Fruit fly (Drosophila melanogaster) S2 (cell line): ENCODE measurements around the gene Trmt61.

Experiments
- CG8478 ChIP-seq: fragments of >200 bp; optimal IDR thresholded peaks from 2 replicates; lab custom pipeline; 2018
- CTCF ChIP-seq, 2 experiments: fragments of >200 bp; optimal IDR thresholded peaks; 2 replicates each; lab custom pipeline; 2018

Gene Trmt61

DNA sequence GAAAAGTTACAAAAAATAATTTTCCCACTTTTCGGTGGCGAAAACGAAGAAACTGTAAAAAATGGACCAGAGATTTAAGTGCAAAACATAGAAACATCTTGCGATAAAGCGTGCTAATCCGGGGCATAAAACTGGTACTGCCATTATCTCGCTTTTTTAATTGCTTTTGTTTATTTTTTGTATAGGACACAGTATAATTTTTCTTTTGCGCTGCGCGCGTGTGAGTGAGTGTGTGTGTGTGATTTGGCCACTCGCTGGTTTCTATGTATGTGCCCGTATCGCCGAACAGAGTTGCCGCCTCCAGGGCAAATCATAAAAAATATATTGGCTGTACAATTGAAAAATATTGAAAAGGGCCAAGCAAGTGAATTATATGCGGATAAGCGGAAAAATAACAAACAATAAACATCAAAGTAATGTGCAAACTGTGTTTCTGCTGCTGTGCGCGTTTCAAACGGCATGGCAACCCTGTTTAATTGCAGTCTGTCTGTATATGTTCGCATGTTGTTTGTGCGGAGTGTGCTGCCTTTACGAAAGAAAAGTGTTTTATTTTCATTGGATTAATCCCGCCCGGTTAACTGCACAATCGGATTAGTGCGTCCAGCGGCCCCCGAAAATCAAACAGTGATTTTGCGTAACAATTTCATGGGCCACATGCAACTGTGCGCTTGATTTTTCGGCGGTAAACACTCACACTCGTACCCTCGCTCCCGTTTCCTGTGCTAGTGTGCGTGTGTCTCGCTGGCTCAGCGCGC lies 17.0 kb upstream of the Trmt61 start:
- TF ChIP-seq CTCF (optimal IDR thresholded peaks at IDR 0.05; lab: Kevin White, UChicago): no peak
- TF ChIP-seq CG8478 (lab: Kevin White, UChicago): no peak

DNA sequence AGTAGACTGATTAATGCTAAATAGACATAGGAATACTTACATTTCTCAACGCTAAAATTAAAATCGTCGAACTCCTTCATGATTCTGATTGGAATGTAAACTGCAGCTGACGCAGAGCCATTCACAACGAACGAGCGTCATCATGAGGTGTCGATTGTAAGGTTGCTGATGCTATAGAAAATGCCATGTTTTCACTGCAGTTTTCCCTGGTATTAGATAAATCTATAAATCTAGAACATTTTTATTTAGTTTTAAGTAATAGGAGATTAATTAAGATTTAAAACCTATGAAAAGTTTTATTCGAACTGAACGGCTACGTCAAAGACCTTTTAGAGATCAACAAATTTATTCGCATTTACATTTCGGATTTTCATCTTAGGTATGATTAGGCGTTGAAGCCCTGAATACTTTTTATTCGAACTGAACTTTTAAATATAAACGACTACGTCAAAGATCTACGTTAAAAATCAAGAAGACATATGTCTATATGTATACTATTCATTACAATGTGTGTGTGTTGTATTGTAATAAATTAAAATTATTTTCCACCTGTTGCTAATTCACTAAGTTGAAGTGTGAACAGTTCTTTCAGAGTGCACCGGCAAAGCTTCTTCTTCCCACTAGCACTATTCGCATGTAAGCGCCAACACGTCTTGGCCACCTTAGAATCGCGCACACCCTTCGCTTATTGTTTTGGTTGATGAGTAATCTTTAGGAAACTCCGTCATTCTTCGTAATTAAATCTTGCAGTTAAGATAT lies 7.0 kb upstream of the Trmt61 start, which contains the start of the genes Exo84 and Vps2:
Gene Exo84, minus strand, starts transcription at position 108 of the 759 bp plus-strand sequence.
Gene Vps2, plus strand, starts transcription at position 672 of the 759 bp plus-strand sequence.
- no peak for TF ChIP-seq CG8478 (lab: Kevin White, UChicago)
- no peak for TF ChIP-seq CTCF (optimal IDR thresholded peaks at IDR 0.05; lab: Kevin White, UChicago)

DNA sequence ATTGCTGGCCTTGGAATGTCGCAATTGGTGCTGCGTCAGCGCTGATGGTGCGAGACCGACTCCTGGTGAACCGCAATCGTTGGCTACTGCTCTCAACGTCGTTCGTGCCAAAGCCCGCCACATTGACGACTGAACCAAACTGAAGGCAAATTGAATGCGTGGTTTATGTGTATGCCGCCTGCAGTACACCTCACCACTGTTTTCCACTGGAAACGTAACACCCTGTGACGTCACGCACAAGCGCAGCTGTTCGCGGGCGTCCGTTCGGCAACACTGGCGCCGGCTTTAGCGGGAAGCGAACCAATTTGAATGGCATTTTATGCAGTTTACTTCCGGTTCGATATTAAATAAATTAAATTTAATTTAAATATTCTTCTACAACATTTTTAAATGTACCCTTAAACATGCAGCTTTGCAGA lies 4.1 kb upstream of the Trmt61 start, which contains the start of gene Cmpk:
Gene Cmpk, minus strand, starts transcription at position 225 of the 419 bp plus-strand sequence.
- no peak for TF ChIP-seq CG8478 (lab: Kevin White, UChicago)

DNA sequence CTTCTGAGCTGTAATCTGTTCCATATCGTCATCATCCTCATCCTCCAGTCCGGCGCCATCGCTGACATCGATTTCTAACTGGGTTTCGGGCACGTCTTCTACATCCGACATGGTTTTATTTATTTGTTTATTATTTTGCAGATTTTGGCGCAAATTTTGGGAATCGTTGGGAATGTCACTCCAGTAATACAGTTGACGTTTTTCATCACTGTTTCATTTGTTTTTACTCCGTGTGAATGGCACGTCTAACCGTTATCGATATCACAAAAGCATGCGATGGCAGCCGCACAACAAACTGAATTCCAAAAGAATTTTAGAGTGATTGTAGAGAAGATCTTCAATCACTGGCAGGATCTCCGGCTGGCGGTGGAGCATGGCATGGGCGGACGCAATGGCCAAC lies 2.9 kb upstream of the Trmt61 start, which contains the start of the genes Sld5 and CG14543:
Gene Sld5, minus strand, starts transcription at position 167 of the 400 bp plus-strand sequence.
Gene CG14543, plus strand, starts transcription at position 250 of the 400 bp plus-strand sequence.
- TF ChIP-seq CG8478 (lab: Kevin White, UChicago) (no peak), CTCF (optimal IDR thresholded peaks at IDR 0.05; lab: Kevin White, UChicago) (no peak)

DNA sequence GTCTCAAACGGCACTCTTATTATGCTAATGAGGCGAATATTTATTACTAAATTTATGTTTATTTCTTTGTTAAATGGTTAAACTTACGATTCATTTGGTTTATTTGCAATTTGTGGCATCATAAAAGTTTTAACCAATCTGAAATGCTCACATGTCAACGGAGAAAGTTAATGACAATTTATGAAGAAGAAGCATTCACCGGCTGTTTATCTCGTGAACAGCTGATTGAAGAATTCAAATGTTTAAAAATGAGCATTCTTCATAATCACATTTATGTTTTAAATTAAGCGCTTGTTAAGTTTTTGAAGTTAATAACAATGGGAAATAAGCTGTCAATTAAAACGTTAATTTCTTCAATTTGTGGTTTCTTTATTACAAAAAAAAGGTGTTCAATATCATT lies 1.2 kb upstream of the Trmt61 start, which contains the start of the genes PIG-P and Tcs6:
Gene PIG-P, minus strand, starts transcription at position 158 of the 400 bp plus-strand sequence.
Gene Tcs6, minus strand, starts transcription at position 158 of the 400 bp plus-strand sequence.
- TF ChIP-seq CTCF (optimal IDR thresholded peaks at IDR 0.05; lab: Kevin White, UChicago): no peak
- TF ChIP-seq CG8478 (lab: Kevin White, UChicago): no peak

DNA sequence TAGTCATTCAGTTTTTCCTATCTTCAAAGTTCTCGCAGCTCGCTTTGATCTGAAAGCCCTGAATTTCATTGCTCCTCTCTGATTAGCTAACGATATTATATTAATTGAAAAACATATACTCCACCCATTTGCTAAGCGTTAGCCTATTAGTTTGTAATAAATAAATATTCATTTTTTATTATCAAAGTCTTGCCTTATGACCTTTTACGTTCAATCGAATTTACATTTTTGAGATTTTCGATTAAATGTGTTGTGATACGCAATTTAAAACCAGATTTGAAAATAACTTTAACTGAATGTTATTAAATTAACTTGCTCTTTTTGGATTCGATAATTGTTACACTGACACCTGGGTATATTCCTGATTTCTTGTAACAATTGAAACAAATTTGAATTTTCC lies 3.6 kb downstream of the Trmt61 start, which contains the start of gene CG14551:
Gene CG14551, minus strand, starts transcription at position 101 of the 400 bp plus-strand sequence.
- no peak for TF ChIP-seq CTCF (optimal IDR thresholded peaks at IDR 0.05; lab: Kevin White, UChicago)
- TF ChIP-seq CG8478 (lab: Kevin White, UChicago): no peak

DNA sequence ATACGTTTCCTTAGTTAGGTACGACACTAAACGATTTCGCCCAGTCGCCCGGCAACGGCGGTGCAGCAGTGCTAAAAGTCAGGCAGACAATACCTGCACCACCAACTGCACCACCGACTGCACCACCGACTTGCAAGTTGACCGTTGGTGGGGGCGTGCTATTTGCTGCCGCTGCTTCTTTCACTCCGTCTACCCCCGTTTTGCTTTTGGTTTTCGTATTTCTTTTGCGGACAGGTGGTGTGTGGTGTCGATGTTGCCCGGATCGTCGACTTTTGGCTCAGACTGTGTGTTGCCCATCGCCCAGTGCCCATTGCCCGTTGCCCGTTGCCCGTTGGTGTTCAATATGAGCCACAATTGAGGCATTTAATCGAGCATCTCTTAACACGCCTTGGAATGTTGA lies 5.4 kb downstream of the Trmt61 start:
- TF ChIP-seq CG8478 (lab: Kevin White, UChicago) (no peak), CTCF (optimal IDR thresholded peaks at IDR 0.05; lab: Kevin White, UChicago) (no peak)

DNA sequence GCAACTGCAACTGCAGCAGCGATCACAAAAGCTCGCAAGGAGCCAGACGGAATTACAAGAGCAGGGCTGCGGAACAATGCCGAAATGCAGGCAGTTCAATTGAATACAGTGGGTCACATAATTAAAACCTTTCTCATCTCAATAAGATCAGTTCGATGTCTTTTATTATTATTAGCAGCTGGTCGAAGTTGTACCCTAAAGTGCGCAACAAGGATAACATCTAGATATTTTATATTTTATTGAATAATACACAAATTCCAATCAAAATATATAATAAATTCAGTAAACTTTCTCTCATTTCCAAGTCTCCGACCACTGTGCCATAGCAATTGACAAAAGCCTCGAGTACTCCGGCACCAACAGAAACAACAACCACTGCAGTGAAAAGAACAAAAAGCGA lies 8.8 kb downstream of the Trmt61 start:
- no peak for TF ChIP-seq CG8478 (lab: Kevin White, UChicago)
- no peak for TF ChIP-seq CTCF (optimal IDR thresholded peaks at IDR 0.05; lab: Kevin White, UChicago)

DNA sequence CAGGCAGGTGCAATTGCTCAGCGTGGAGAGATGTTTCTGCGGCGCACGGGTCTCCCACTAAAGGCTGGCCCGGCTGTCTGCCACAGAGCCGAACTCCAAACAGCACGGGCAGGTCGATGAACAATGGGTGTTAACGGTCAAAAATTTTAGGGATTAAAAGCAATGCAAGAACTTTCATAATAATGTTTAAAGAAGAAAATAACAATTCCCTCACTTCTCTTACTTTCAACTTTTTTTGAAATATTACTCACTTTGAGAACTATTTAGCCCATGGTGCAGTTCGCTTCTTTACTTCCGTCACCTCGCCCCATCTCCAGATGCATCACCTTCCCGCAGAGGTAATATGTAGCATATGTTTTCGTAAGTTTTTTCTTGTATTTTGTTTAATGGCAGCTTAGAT lies 13.2 kb downstream of the Trmt61 start:
- TF ChIP-seq CG8478 (lab: Kevin White, UChicago) (no peak), CTCF (optimal IDR thresholded peaks at IDR 0.05; lab: Kevin White, UChicago) (no peak)

DNA sequence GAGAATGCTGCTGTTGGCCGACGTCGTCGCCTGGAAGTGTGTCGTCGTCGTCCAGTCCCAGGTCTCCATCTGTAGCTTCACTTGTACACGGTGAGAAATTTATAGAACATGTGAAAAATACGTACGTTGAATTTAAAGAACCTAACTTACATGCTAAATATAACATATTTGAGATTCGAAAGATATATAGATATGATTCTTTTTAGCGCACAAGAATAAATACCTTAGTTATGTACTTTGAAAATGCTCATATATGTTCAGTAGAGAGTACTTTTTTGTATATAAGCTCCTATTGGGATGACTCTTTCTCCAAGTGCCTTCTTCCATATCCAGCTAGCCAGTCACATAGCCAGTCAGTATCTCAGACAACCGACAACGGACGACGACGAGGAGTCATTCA lies 16.0 kb downstream of the Trmt61 start:
- TF ChIP-seq CG8478 (lab: Kevin White, UChicago): no peak
- no peak for TF ChIP-seq CTCF (optimal IDR thresholded peaks at IDR 0.05; lab: Kevin White, UChicago)

DNA sequence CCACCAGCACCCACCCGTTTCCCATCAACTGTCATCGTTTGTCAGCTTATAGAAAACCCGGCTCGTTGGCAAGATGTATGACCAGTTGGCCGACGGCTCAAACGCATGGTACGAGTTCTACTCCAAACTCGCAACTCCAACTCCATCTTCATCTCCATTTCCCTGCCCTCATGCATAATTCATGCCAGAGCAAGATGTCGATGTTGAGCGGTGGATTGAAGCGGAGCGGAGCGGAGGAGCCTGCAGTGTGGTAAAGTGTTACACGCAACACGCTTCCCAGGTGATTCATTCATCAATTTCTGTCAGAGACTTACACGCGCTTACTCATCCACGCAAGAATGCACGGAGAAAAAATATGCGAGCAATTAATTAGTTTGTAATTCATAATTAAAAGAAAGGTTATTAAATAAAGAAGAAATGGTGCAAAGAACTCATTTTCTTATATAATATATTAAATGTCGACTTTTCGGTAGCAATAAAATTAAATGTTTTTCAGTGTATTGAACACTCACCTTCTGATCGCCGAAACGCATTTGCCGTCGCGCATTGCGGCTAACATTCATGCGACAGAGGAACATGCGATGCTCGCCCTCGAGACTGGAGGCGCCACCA lies 22.2 kb downstream of the Trmt61 start:
- no peak for TF ChIP-seq CG8478 (lab: Kevin White, UChicago)
- TF ChIP-seq CTCF (optimal IDR thresholded peaks at IDR 0.05; lab: Kevin White, UChicago): no peak

DNA sequence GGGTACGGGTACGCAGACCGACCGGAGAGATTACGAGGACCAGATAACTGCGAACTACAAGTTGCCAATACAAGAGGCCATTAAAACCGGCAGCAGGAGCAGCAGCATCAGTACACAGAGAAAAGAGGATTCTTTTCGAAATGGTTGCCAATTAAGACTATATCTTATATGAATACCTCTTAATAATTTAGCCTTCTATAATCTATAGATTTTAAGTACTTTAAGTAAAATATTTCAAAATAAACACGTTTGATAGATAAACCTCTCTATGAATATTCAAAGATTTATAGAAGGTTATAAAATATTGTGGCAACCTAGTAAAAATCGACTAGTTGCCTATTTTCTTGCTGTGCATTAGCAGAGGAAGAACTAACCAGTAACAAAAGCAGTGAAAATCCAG lies 36.3 kb downstream of the Trmt61 start:
- no peak for TF ChIP-seq CTCF (optimal IDR thresholded peaks at IDR 0.05; lab: Kevin White, UChicago)
- TF ChIP-seq CG8478 (lab: Kevin White, UChicago): no peak

DNA sequence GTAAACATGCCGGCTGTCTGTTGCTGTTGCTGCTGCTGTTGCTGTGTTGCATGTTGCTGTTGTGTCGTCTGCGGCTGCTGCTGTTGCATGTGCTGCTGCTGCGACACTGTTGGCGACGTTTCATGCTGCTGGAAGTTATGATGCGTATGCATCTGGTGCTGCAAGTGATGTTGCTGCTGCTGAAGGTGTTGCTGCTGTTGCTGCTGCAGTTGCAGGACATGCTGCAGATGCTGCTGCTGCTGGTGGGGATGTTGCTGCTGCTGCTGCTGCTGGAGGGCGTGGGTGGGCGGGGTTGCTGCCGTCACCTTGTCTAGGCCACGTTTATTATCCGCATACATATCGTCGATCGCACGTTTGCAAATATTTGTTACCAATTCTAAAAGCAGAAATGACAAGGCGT lies 36.9 kb downstream of the Trmt61 start:
- TF ChIP-seq CG8478 (lab: Kevin White, UChicago): no peak
- TF ChIP-seq CTCF (optimal IDR thresholded peaks at IDR 0.05; lab: Kevin White, UChicago): no peak

DNA sequence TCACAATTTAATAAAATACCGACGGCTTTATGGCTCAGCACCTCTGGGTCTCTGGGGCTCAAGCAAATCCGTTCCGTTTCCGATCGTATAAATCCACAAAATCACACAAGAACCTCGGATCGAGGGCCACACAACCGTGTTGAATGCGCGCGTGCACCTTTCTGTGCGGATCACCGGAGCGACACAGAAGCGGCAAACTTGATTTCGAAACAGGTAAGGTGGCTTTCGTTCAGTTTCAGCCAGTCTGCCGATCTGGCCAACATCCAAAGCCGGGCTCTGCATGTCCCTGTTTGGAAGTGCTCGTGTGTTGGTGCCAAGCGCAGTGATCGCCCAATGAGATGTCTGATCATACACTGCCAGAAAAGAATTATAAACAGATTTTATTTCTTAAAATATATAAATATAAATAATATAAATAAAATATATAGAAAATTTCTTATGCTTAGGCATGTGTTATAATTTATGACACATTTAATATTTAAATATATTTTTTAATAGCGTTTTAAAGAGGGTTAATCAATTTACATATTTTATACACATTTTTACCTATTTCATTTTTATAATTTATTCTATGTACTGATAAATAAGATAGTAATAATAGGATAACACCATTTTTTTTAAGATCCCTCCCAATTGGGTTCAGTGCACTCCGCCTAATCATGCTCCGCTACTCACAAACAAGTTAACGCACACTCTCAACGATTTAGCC lies 39.4 kb downstream of the Trmt61 start, which contains the start of gene dysf:
Gene dysf, minus strand, starts transcription at position 210 of the 709 bp plus-strand sequence.
- TF ChIP-seq CG8478 (lab: Kevin White, UChicago) (no peak), CTCF (optimal IDR thresholded peaks at IDR 0.05; lab: Kevin White, UChicago) (no peak)
